Worm (Caenorhabditis elegans): ENCODE measurements around the gene K02E2.1.
A peak's percentile ranks its signal among the peaks of the same experiment; 100 is the strongest.

The K02E2.1 gene

ce11 chrV:20386942-20387341 is 35.6 kb downstream of the K02E2.1 start, which contains the start of gene K02E2.7:
K02E2.7 (minus strand) TSS chrV:20387042.
- TF ChIP-seq zag-1 (tag; optimal IDR thresholded peaks at IDR 0.05) (no peak), dmd-4 (tag; optimal IDR thresholded peaks at IDR 0.05) (no peak), mab-5 (tag; optimal IDR thresholded peaks at IDR 0.05) (no peak), skn-1 (tag; optimal IDR thresholded peaks at IDR 0.05) (no peak), ztf-1 (GFP tag; conservative IDR thresholded peaks at IDR 0.05) (no peak), Y55F3AM.14 (GFP tag; optimal IDR thresholded peaks at IDR 0.05) (no peak), aly-2 (tag; optimal IDR thresholded peaks at IDR 0.05) (no peak), unc-62 (GFP tag; optimal IDR thresholded peaks at IDR 0.05) (no peak), elt-1 (tag; optimal IDR thresholded peaks at IDR 0.05) (no peak), elt-3 (tag; optimal IDR thresholded peaks at IDR 0.05) (no peak), nhr-12 (tag; optimal IDR thresholded peaks at IDR 0.05) (no peak), gmeb-1 (tag; optimal IDR thresholded peaks at IDR 0.05) (no peak)

ce11 chrV:20387415-20387814 is 36.1 kb downstream of the K02E2.1 start, which contains the start of gene F53H2.1:
F53H2.1 (plus strand) TSS chrV:20387715.
- TF ChIP-seq Y55F3AM.14 (GFP tag; optimal IDR thresholded peaks at IDR 0.05): no peak
- TF ChIP-seq nhr-129 (tag; optimal IDR thresholded peaks at IDR 0.05): no peak
- no peak for TF ChIP-seq F13H6.1 (tag; optimal IDR thresholded peaks at IDR 0.05)
- no peak for TF ChIP-seq ama-1 (optimal IDR thresholded peaks at IDR 0.05)
- TF ChIP-seq C34F6.9 (tag; optimal IDR thresholded peaks at IDR 0.05): no peak
- no peak for TF ChIP-seq mab-5 (tag; optimal IDR thresholded peaks at IDR 0.05)
- TF ChIP-seq snpc-4 (tag; optimal IDR thresholded peaks at IDR 0.05): no peak
- TF ChIP-seq R02D3.7 (tag; optimal IDR thresholded peaks at IDR 0.05): no peak
- no peak for TF ChIP-seq blmp-1 (tag; optimal IDR thresholded peaks at IDR 0.05; ENCODE audit: insufficient read depth)
- no peak for TF ChIP-seq nhr-77 (tag; optimal IDR thresholded peaks at IDR 0.05)
- no peak for TF ChIP-seq nhr-21 (tag; optimal IDR thresholded peaks at IDR 0.05)
- TF ChIP-seq peb-1 (tag; optimal IDR thresholded peaks at IDR 0.05): no peak
- no peak for TF ChIP-seq dmd-4 (tag; optimal IDR thresholded peaks at IDR 0.05)
- TF ChIP-seq fos-1 (tag; optimal IDR thresholded peaks at IDR 0.05): no peak
- no peak for TF ChIP-seq ztf-1 (GFP tag; conservative IDR thresholded peaks at IDR 0.05)

- TF ChIP-seq nhr-11 (tag; optimal IDR thresholded peaks at IDR 0.05) (no peak), sma-3 (GFP tag; optimal IDR thresholded peaks at IDR 0.05) (peak; percentile 34)
Measured at ce11 chrV:20393773-20394172, 42.5 kb downstream of the K02E2.1 start, which contains the start of gene cnc-7. cnc-7 (plus strand) TSS chrV:20394073.

DNA sequence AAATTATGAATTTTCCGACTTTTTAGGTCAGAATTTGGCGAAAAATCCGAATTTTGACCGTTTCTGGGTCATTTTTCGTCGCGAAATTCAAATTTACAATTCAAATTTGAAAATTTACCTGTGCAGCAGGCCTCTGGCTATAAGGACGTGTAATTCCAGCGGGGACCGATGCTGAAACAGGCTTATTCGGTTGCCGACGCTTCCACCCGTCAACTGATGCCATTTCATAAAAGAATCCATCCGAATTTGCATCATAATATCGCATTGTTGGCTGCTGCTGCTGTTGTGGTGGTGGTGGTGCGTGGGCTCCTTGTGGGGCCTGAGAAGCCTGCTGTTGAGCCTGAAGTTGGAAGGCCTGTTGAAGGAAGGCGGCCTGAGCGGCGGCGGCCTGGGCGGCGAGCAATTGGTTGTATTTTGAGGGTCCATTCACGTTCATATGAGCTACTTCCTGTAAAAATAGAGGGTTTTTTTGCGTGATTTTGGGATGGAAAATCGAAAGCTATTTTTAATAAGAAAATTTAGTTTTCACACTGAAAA is 48.3 kb downstream of the K02E2.1 start:
- no peak for TF ChIP-seq crh-2 (tag; optimal IDR thresholded peaks at IDR 0.05)
- TF ChIP-seq zag-1 (tag; optimal IDR thresholded peaks at IDR 0.05): no peak
- TF ChIP-seq ztf-11 (tag; optimal IDR thresholded peaks at IDR 0.05): no peak
- TF ChIP-seq C34F6.9 (tag; optimal IDR thresholded peaks at IDR 0.05): no peak
- no peak for TF ChIP-seq mdl-1 (tag; optimal IDR thresholded peaks at IDR 0.05)
- TF ChIP-seq nhr-237 (tag; optimal IDR thresholded peaks at IDR 0.05): no peak
- no peak for TF ChIP-seq mbf-1 (tag; optimal IDR thresholded peaks at IDR 0.05)
- no peak for TF ChIP-seq unc-55 (GFP tag; optimal IDR thresholded peaks at IDR 0.05)
- no peak for TF ChIP-seq fos-1 (tag; optimal IDR thresholded peaks at IDR 0.05)
- TF ChIP-seq lin-39 (tag; optimal IDR thresholded peaks at IDR 0.05): no peak
- no peak for TF ChIP-seq sem-4 (tag; optimal IDR thresholded peaks at IDR 0.05)

DNA sequence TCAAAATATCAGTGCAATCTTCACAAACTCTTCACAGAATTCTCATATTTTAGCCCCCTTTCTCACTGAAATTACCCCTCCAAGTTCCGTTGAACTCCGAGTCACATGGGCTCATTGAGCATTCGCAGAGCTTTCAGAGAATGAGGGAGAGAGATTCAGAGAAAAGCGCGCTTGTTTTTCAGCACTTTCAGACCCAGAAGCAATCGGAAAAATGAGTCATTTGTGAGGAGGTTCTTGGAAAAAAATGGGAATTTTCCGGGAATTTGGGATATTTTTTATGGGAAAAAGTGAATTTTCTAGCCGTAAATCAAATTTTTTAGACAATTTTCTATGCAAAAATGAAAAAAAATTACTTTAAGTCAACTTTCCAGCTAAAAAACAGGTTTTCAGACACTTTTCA is 51.5 kb downstream of the K02E2.1 start:
- TF ChIP-seq C34F6.9 (tag; optimal IDR thresholded peaks at IDR 0.05) (peak; percentile 7), mdl-1 (tag; optimal IDR thresholded peaks at IDR 0.05) (no peak), dmd-4 (tag; optimal IDR thresholded peaks at IDR 0.05) (no peak), ztf-11 (tag; optimal IDR thresholded peaks at IDR 0.05) (no peak), lsy-2 (tag; optimal IDR thresholded peaks at IDR 0.05) (peak in 1 of 2 experiments; percentile 39), aly-2 (tag; optimal IDR thresholded peaks at IDR 0.05) (no peak), nhr-21 (tag; optimal IDR thresholded peaks at IDR 0.05) (peak; percentile 30), skn-1 (tag; optimal IDR thresholded peaks at IDR 0.05) (no peak), crh-2 (tag; optimal IDR thresholded peaks at IDR 0.05) (no peak)

Measured in whole organism, L2 larva.